Fruit fly (Drosophila melanogaster) whole organism, wandering third instar larva: Measurements from ENCODE around the gene CG46303.

Source experiments
- Dfd ChIP-seq: fragments of >200 bp; optimal IDR thresholded peaks from 2 replicates; lab custom pipeline; 2017; ENCODE audit warnings: missing biosample characterization, missing genetic modification characterization
- Hr83 ChIP-seq: fragments of 200-300 bp; sonication (Bioruptor generic); optimal IDR thresholded peaks from 2 replicates; lab custom pipeline; 2016; ENCODE audit warnings: missing biosample characterization, mild to moderate bottlenecking, missing genetic modification characterization, moderate library complexity; ENCODE audit not compliant: poor library complexity, severe bottlenecking
- OdsH ChIP-seq: fragments of 200-800 bp; sonication (Bioruptor generic); optimal IDR thresholded peaks from 2 replicates; lab custom pipeline; 2016; ENCODE audit warnings: missing biosample characterization, mild to moderate bottlenecking, missing genetic modification characterization
- br ChIP-seq: fragments of 200-800 bp; sonication (Bioruptor generic); optimal IDR thresholded peaks from 2 replicates; lab custom pipeline; 2016; ENCODE audit warnings: missing biosample characterization, missing genetic modification characterization
- ey ChIP-seq: fragments of 200-800 bp; sonication (Bioruptor generic); optimal IDR thresholded peaks from 2 replicates; lab custom pipeline; 2016; ENCODE audit warnings: missing biosample characterization, missing genetic modification characterization
- foxo ChIP-seq, 2 experiments: fragments of 200-800 bp; sonication (Bioruptor generic); optimal IDR thresholded peaks; 2 replicates in 1 of 2; 3 replicates in 1 of 2; lab custom pipeline; 2016 to 2017; ENCODE audit warnings: missing biosample characterization in 2 of 2, missing genetic modification characterization in 2 of 2
- h ChIP-seq: fragments of 200-800 bp; sonication (Bioruptor generic); optimal IDR thresholded peaks from 3 replicates; lab custom pipeline; 2016; ENCODE audit warnings: missing biosample characterization, mild to moderate bottlenecking, missing genetic modification characterization
- psq ChIP-seq: fragments of 200-800 bp; sonication (Bioruptor generic); optimal IDR thresholded peaks from 3 replicates; lab custom pipeline; 2017; ENCODE audit warnings: missing biosample characterization, mild to moderate bottlenecking, missing genetic modification characterization, moderate library complexity
- sage ChIP-seq: fragments of 200-800 bp; sonication (Bioruptor generic); optimal IDR thresholded peaks from 2 replicates; lab custom pipeline; 2016; ENCODE audit warnings: missing biosample characterization, mild to moderate bottlenecking, missing genetic modification characterization
- tai ChIP-seq: sonication (Bioruptor generic); optimal IDR thresholded peaks from 2 replicates; lab custom pipeline; 2016; ENCODE audit warnings: missing biosample characterization, missing genetic modification characterization
- usp ChIP-seq: fragments of >200 bp; optimal IDR thresholded peaks from 2 replicates; lab custom pipeline; 2017; ENCODE audit warnings: missing biosample characterization, missing genetic modification characterization

dm6 chr3R:5789025-5789953 is 32.5 kb upstream of the CG46303 start, which contains the start of the genes Hat1 and Rpn5:
- peak; percentile 89 for TF ChIP-seq ey (GFP tag; lab: Kevin White, UChicago)
- TF ChIP-seq Dfd (GFP tag; lab: Kevin White, UChicago) = no peak
- peak; percentile 96 for TF ChIP-seq Hr83
- TF ChIP-seq h = peak; percentile 92
- TF ChIP-seq foxo (GFP tag; optimal IDR thresholded peaks at IDR 0.05; lab: Kevin White, UChicago) = peak; percentile 41 to 92
- TF ChIP-seq br = peak; percentile 90
- peak; percentile 86 for TF ChIP-seq OdsH (GFP tag; lab: Kevin White, UChicago)
- peak; percentile 86 for TF ChIP-seq psq (GFP tag; lab: Kevin White, UChicago)
- TF ChIP-seq usp = no peak
- TF ChIP-seq sage (GFP tag; lab: Kevin White, UChicago) = peak; percentile 42
- no peak for TF ChIP-seq tai (GFP tag; lab: Kevin White, UChicago)
